Fruit fly (Drosophila melanogaster) whole organism, embryonic: ENCODE results near the gene CG8563.

Experiments
- B-H1 ChIP-seq: fragments of 200-800 bp; sonication (Bioruptor generic); IDR thresholded peaks from 3 replicates; pipeline ENCODE4 v1.3.6; 2022; ENCODE audit warnings: missing biosample characterization, missing genetic modification characterization
- CG10321 ChIP-seq: fragments of 200-800 bp; sonication (Bioruptor generic); IDR thresholded peaks from 2 replicates; pipeline ENCODE4 v1.3.6; 2022; ENCODE audit warnings: missing biosample characterization, missing genetic modification characterization
- CG11247 ChIP-seq: fragments of 200-800 bp; sonication (Bioruptor generic); IDR thresholded peaks from 2 replicates; pipeline ENCODE4 v1.3.6; 2022; ENCODE audit warnings: missing biosample characterization, missing genetic modification characterization
- CG11456 ChIP-seq: fragments of 200-800 bp; sonication (Bioruptor generic); IDR thresholded peaks from 3 replicates; pipeline ENCODE4 v1.3.6; 2022; ENCODE audit warnings: missing biosample characterization, missing genetic modification characterization
- CG12071 ChIP-seq: fragments of 200-800 bp; sonication (Bioruptor generic); optimal IDR thresholded peaks from 3 replicates; lab custom pipeline; 2018; ENCODE audit warnings: missing biosample characterization, mild to moderate bottlenecking, missing genetic modification characterization
- CG12299 ChIP-seq: fragments of 200-800 bp; sonication (Bioruptor generic); optimal IDR thresholded peaks from 2 replicates; lab custom pipeline; 2018; ENCODE audit warnings: missing biosample characterization, mild to moderate bottlenecking, missing genetic modification characterization
- CG15011 ChIP-seq: fragments of 200-800 bp; sonication (Bioruptor generic); optimal IDR thresholded peaks from 3 replicates; lab custom pipeline; 2018; ENCODE audit warnings: missing biosample characterization, mild to moderate bottlenecking, missing genetic modification characterization
- CG16813 ChIP-seq: fragments of 200-800 bp; sonication (Bioruptor generic); IDR thresholded peaks from 3 replicates; pipeline ENCODE4 v1.3.6; 2022; ENCODE audit warnings: missing biosample characterization, missing genetic modification characterization; ENCODE audit not compliant: partially characterized antibody
- CG18011 ChIP-seq: fragments of 200-800 bp; sonication (Bioruptor generic); optimal IDR thresholded peaks from 2 replicates; lab custom pipeline; 2017; ENCODE audit warnings: missing biosample characterization, missing genetic modification characterization, mild to moderate bottlenecking, moderate library complexity, missing genotype
- CG18764 ChIP-seq: fragments of 200-800 bp; sonication (Bioruptor generic); optimal IDR thresholded peaks from 3 replicates; lab custom pipeline; 2016; ENCODE audit warnings: missing biosample characterization, missing genetic modification characterization
- CG32767 ChIP-seq: fragments of 200-800 bp; sonication (Bioruptor generic); IDR thresholded peaks from 2 replicates; pipeline ENCODE4 v1.3.6; 2022; ENCODE audit warnings: missing biosample characterization, missing genetic modification characterization
- CG5180 ChIP-seq: fragments of 200-800 bp; sonication (Bioruptor generic); optimal IDR thresholded peaks from 3 replicates; lab custom pipeline; 2017; ENCODE audit warnings: missing biosample characterization, missing genetic modification characterization, mild to moderate bottlenecking, moderate library complexity, missing genetic modification reagents
- CG6689 ChIP-seq: fragments of 200-800 bp; sonication (Bioruptor generic); IDR thresholded peaks from 2 replicates; pipeline ENCODE4 v1.3.6; 2022; ENCODE audit warnings: missing biosample characterization, missing genetic modification characterization
- CG8281 ChIP-seq: fragments of 200-800 bp; sonication (Bioruptor generic); optimal IDR thresholded peaks from 2 replicates; lab custom pipeline; 2018; ENCODE audit warnings: missing biosample characterization, mild to moderate bottlenecking, missing genetic modification characterization, moderate library complexity
- CG8290 ChIP-seq, 3 experiments: fragments of 200-800 bp; sonication (Bioruptor generic); optimal IDR thresholded peaks; 2 replicates each; lab custom pipeline; 2016 to 2019; ENCODE audit warnings: missing biosample characterization in 3 of 3, missing genetic modification characterization in 3 of 3, mild to moderate bottlenecking in 2 of 3, moderate library complexity in 1 of 3
- CG8359 ChIP-seq: fragments of 200-800 bp; sonication (Bioruptor generic); optimal IDR thresholded peaks from 2 replicates; lab custom pipeline; 2017; ENCODE audit warnings: missing biosample characterization, mild to moderate bottlenecking, missing genetic modification characterization, borderline replicate concordance
- CG8388 ChIP-seq: fragments of 200-800 bp; sonication (Bioruptor generic); optimal IDR thresholded peaks from 2 replicates; lab custom pipeline; 2019; ENCODE audit warnings: missing biosample characterization, mild to moderate bottlenecking, missing genetic modification characterization, moderate library complexity
- CTCF ChIP-seq: fragments of 200-800 bp; sonication (Bioruptor generic); optimal IDR thresholded peaks from 2 replicates; lab custom pipeline; 2017; ENCODE audit warnings: missing biosample characterization, mild to moderate bottlenecking, missing genetic modification characterization, moderate library complexity
- CkIIα-i1 ChIP-seq: fragments of 200-800 bp; sonication (Bioruptor generic); IDR thresholded peaks from 2 replicates; pipeline ENCODE4 v1.3.6; 2022; ENCODE audit warnings: missing biosample characterization, missing genetic modification characterization
- D ChIP-seq, 2 experiments: fragments of 200-800 bp in 1 of 2; fragments of >200 bp in 1 of 2; sonication (Bioruptor generic) in 1 of 2; optimal IDR thresholded peaks; 2 replicates in 1 of 2; 3 replicates in 1 of 2; lab custom pipeline; 2017; ENCODE audit warnings: mild to moderate bottlenecking in 1 of 2, missing biosample characterization in 1 of 2, missing genetic modification characterization in 1 of 2, missing genetic modification reagents in 1 of 2
- Dip2 ChIP-seq: fragments of 200-800 bp; sonication (Bioruptor generic); IDR thresholded peaks from 2 replicates; pipeline ENCODE4 v1.3.6; 2022; ENCODE audit warnings: missing biosample characterization, missing genetic modification characterization
- Doc2 ChIP-seq: fragments of 200-800 bp; sonication (Bioruptor generic); IDR thresholded peaks from 2 replicates; pipeline ENCODE4 v1.3.6; 2022; ENCODE audit warnings: missing biosample characterization, missing genetic modification characterization
- Drgx ChIP-seq: fragments of 200-800 bp; sonication (Bioruptor generic); IDR thresholded peaks from 2 replicates; pipeline ENCODE4 v1.3.6; 2022; ENCODE audit warnings: missing biosample characterization, missing genetic modification characterization
- E2f1 ChIP-seq: fragments of 200-800 bp; sonication (Bioruptor generic); IDR thresholded peaks from 2 replicates; pipeline ENCODE4 v1.3.6; 2022; ENCODE audit warnings: missing biosample characterization, missing genetic modification characterization
- E2f2 ChIP-seq: fragments of 200-800 bp; sonication (Bioruptor generic); IDR thresholded peaks from 2 replicates; pipeline ENCODE4 v1.3.6; 2022; ENCODE audit warnings: missing biosample characterization, missing genetic modification characterization
- Fer2 ChIP-seq: fragments of 200-800 bp; sonication (Bioruptor generic); optimal IDR thresholded peaks from 2 replicates; lab custom pipeline; 2018; ENCODE audit warnings: missing biosample characterization, mild to moderate bottlenecking, missing genetic modification characterization, moderate library complexity
- GATAe ChIP-seq: fragments of 200-800 bp; sonication (Bioruptor generic); conservative IDR thresholded peaks from 2 replicates; pipeline ENCODE4 v1.3.6; 2022; ENCODE audit warnings: missing biosample characterization, missing genetic modification characterization
- HHEX ChIP-seq: fragments of 200-800 bp; sonication (Bioruptor generic); optimal IDR thresholded peaks from 3 replicates; lab custom pipeline; 2017; ENCODE audit warnings: missing biosample characterization, mild to moderate bottlenecking, missing genetic modification characterization, missing genetic modification reagents
- Lim3 ChIP-seq: fragments of 200-800 bp; sonication (Bioruptor generic); IDR thresholded peaks from 2 replicates; pipeline ENCODE4 v1.3.6; 2022; ENCODE audit warnings: missing biosample characterization, missing genetic modification characterization
- Ravus ChIP-seq: fragments of 200-800 bp; sonication (Bioruptor generic); IDR thresholded peaks from 2 replicates; pipeline ENCODE4 v1.3.6; 2022; ENCODE audit warnings: missing biosample characterization, missing genetic modification characterization
- Vsx1 ChIP-seq: fragments of 200-800 bp; sonication (Bioruptor generic); optimal IDR thresholded peaks from 2 replicates; lab custom pipeline; 2017; ENCODE audit warnings: missing biosample characterization, mild to moderate bottlenecking, missing genetic modification characterization, missing genetic modification reagents
- ac ChIP-seq: fragments of 200-800 bp; sonication (Bioruptor generic); optimal IDR thresholded peaks from 3 replicates; lab custom pipeline; 2017; ENCODE audit warnings: missing biosample characterization, mild to moderate bottlenecking, missing genetic modification characterization
- bcd ChIP-seq: fragments of 200-800 bp; sonication (Bioruptor generic); optimal IDR thresholded peaks from 2 replicates; lab custom pipeline; 2017; ENCODE audit warnings: missing biosample characterization, mild to moderate bottlenecking, missing genetic modification characterization
- chif ChIP-seq, 2 experiments: fragments of 200-800 bp; sonication (Bioruptor generic); optimal IDR thresholded peaks; 3 replicates each; lab custom pipeline; 2016; ENCODE audit warnings: missing biosample characterization in 2 of 2, missing genetic modification characterization in 2 of 2
- crc ChIP-seq: fragments of 200-800 bp; sonication (Bioruptor generic); optimal IDR thresholded peaks from 2 replicates; lab custom pipeline; 2016; ENCODE audit warnings: missing biosample characterization, missing genetic modification characterization
- cwo ChIP-seq: fragments of 200-800 bp; sonication (Bioruptor generic); optimal IDR thresholded peaks from 3 replicates; lab custom pipeline; 2017; ENCODE audit warnings: missing biosample characterization, missing genetic modification characterization, mild to moderate bottlenecking, moderate library complexity, missing genetic modification reagents
- eve ChIP-seq, 2 experiments: fragments of >200 bp; optimal IDR thresholded peaks; 2 replicates each; lab custom pipeline; 2017; ENCODE audit warnings: missing biosample characterization in 2 of 2, missing genetic modification characterization in 2 of 2
- kah ChIP-seq: fragments of 200-800 bp; sonication (Bioruptor generic); optimal IDR thresholded peaks from 2 replicates; lab custom pipeline; 2018; ENCODE audit warnings: missing biosample characterization, mild to moderate bottlenecking, missing genetic modification characterization
- lbe ChIP-seq: fragments of 200-800 bp; sonication (Bioruptor generic); optimal IDR thresholded peaks from 2 replicates; lab custom pipeline; 2016; ENCODE audit warnings: missing biosample characterization, mild to moderate bottlenecking, missing genetic modification characterization
- lmd ChIP-seq: fragments of 200-800 bp; sonication (Bioruptor generic); IDR thresholded peaks from 2 replicates; pipeline ENCODE4 v1.3.6; 2022; ENCODE audit warnings: missing biosample characterization, missing genetic modification characterization
- lola ChIP-seq, 3 experiments: fragments of >200 bp in 2 of 3; fragments of 200-800 bp in 1 of 3; sonication (Bioruptor generic) in 1 of 3; optimal IDR thresholded peaks; 2 replicates each; lab custom pipeline; 2017 to 2019; ENCODE audit warnings: missing biosample characterization in 3 of 3, missing genetic modification characterization in 3 of 3, mild to moderate bottlenecking in 1 of 3, moderate library complexity in 1 of 3
- maf-S ChIP-seq: fragments of 200-800 bp; sonication (Bioruptor generic); optimal IDR thresholded peaks from 2 replicates; lab custom pipeline; 2016; ENCODE audit warnings: missing biosample characterization, missing genetic modification characterization
- mirr ChIP-seq: fragments of 200-800 bp; sonication (Bioruptor generic); optimal IDR thresholded peaks from 3 replicates; lab custom pipeline; 2018; ENCODE audit warnings: missing biosample characterization, mild to moderate bottlenecking, missing genetic modification characterization
- nom ChIP-seq: fragments of 200-800 bp; sonication (Bioruptor generic); optimal IDR thresholded peaks from 2 replicates; lab custom pipeline; 2017; ENCODE audit warnings: missing biosample characterization, missing genetic modification characterization, mild to moderate bottlenecking, moderate library complexity, missing genetic modification reagents
- shn ChIP-seq: fragments of 200-800 bp; sonication (Bioruptor generic); optimal IDR thresholded peaks from 3 replicates; lab custom pipeline; 2016; ENCODE audit warnings: missing biosample characterization, missing genetic modification characterization
- slou ChIP-seq: fragments of 200-800 bp; sonication (Bioruptor generic); optimal IDR thresholded peaks from 3 replicates; lab custom pipeline; 2016; ENCODE audit warnings: missing biosample characterization, missing genetic modification characterization
- sqz ChIP-seq: fragments of 200-800 bp; sonication (Bioruptor generic); optimal IDR thresholded peaks from 3 replicates; lab custom pipeline; 2018; ENCODE audit warnings: missing biosample characterization, mild to moderate bottlenecking, missing genetic modification characterization
- sr ChIP-seq: fragments of 200-800 bp; sonication (Bioruptor generic); IDR thresholded peaks from 3 replicates; pipeline ENCODE4 v1.3.6; 2022; ENCODE audit warnings: missing biosample characterization, missing genetic modification characterization
- tll ChIP-seq, 2 experiments: fragments of 200-800 bp in 1 of 2; fragments of >200 bp in 1 of 2; sonication (Bioruptor generic) in 1 of 2; optimal IDR thresholded peaks; 2 replicates each; lab custom pipeline; 2017 to 2019; ENCODE audit warnings: missing biosample characterization in 2 of 2, missing genetic modification characterization in 2 of 2, mild to moderate bottlenecking in 1 of 2, moderate library complexity in 1 of 2
- trem ChIP-seq: fragments of 200-800 bp; optimal IDR thresholded peaks from 3 replicates; lab custom pipeline; 2019; ENCODE audit warnings: missing biosample characterization, mild to moderate bottlenecking, missing genetic modification characterization, moderate library complexity

CG8563 gene

dm6 chr3L:7344001-7344400, 46.5 kb upstream of the CG8563 start (continued):
- TF ChIP-seq shn (GFP tag; lab: Kevin White, UChicago) (no peak), D (optimal IDR thresholded peaks at IDR 0.05; lab: Kevin White, UChicago) (no peak), D (GFP tag; optimal IDR thresholded peaks at IDR 0.05; lab: Kevin White, UChicago) (no peak), lola (GFP tag; optimal IDR thresholded peaks at IDR 0.05; lab: Kevin White, UChicago) (no peak), CG15011 (GFP tag; lab: Kevin White, UChicago) (no peak), tll (GFP tag; optimal IDR thresholded peaks at IDR 0.05; lab: Kevin White, UChicago) (no peak), cwo (GFP tag; lab: Kevin White, UChicago) (peak; percentile 68), sr (no peak), chif (GFP tag; optimal IDR thresholded peaks at IDR 0.05; lab: Kevin White, UChicago) (no peak), lmd (GFP tag; lab: Robert Waterston, UW) (no peak), mirr (GFP tag; lab: Kevin White, UChicago) (peak; percentile 91), CG8359 (GFP tag; lab: Kevin White, UChicago) (no peak), CG12299 (no peak), E2f2 (GFP tag; lab: Robert Waterston, UW) (no peak), CkIIα-i1 (GFP tag; lab: Robert Waterston, UW) (no peak), ac (GFP tag; lab: Kevin White, UChicago) (no peak), CG5180 (GFP tag; lab: Kevin White, UChicago) (no peak), Fer2 (tag; lab: Kevin White, UChicago) (no peak), crc (GFP tag; lab: Kevin White, UChicago) (no peak)

- TF ChIP-seq CG6689 (GFP tag; lab: Robert Waterston, UW) (no peak), Vsx1 (GFP tag; lab: Kevin White, UChicago) (no peak), sqz (peak; percentile 39), eve (GFP tag; optimal IDR thresholded peaks at IDR 0.05; lab: Kevin White, UChicago) (no peak), CG11456 (GFP tag; lab: Robert Waterston, UW) (no peak), B-H1 (GFP tag; lab: Robert Waterston, UW) (no peak), CG12071 (peak; percentile 70), CG8388 (GFP tag; lab: Kevin White, UChicago) (peak; percentile 2), CG8281 (tag; lab: Kevin White, UChicago) (no peak), CG18764 (GFP tag; lab: Kevin White, UChicago) (no peak), GATAe (GFP tag; lab: Robert Waterston, UW) (no peak), kah (GFP tag; lab: Kevin White, UChicago) (peak; percentile 98), HHEX (GFP tag; lab: Kevin White, UChicago) (no peak), CG11247 (GFP tag; lab: Robert Waterston, UW) (no peak), Drgx (peak; percentile 42; the same call in 1 of the 2 replicates), CG10321 (GFP tag; lab: Robert Waterston, UW) (no peak), E2f1 (no peak), CG16813 (GFP tag; lab: Robert Waterston, UW) (no peak), trem (tag; lab: Kevin White, UChicago) (peak; percentile 31), Lim3 (GFP tag; lab: Robert Waterston, UW) (no peak), lbe (GFP tag; lab: Kevin White, UChicago) (peak; percentile 59), CG18011 (GFP tag; lab: Kevin White, UChicago) (no peak), Ravus (GFP tag; lab: Robert Waterston, UW) (no peak), bcd (no peak), nom (GFP tag; lab: Kevin White, UChicago) (peak; percentile 88), CTCF (GFP tag; lab: Kevin White, UChicago) (peak; percentile 50), CG32767 (GFP tag; lab: Robert Waterston, UW) (peak; percentile 74; the same call in 1 of the 2 replicates), Dip2 (no peak), maf-S (GFP tag; lab: Kevin White, UChicago) (no peak), Doc2 (no peak), CG8290 (GFP tag; optimal IDR thresholded peaks at IDR 0.05; lab: Kevin White, UChicago) (peak; percentile 73), CG8290 (tag; optimal IDR thresholded peaks at IDR 0.05; lab: Kevin White, UChicago) (peak; percentile 73 to 93), slou (GFP tag; lab: Kevin White, UChicago) (no peak)
Observed at dm6 chr3L:7344965-7345427, 45.5 kb upstream of the CG8563 start, which contains the start of gene Cln7. Cln7 (minus strand) TSS chr3L:7345183.
